Worm (Caenorhabditis elegans): ENCODE results near the gene C14A11.6.
A peak's percentile ranks its signal among the peaks of the same experiment; 100 is the strongest.

Gene C14A11.6

DNA sequence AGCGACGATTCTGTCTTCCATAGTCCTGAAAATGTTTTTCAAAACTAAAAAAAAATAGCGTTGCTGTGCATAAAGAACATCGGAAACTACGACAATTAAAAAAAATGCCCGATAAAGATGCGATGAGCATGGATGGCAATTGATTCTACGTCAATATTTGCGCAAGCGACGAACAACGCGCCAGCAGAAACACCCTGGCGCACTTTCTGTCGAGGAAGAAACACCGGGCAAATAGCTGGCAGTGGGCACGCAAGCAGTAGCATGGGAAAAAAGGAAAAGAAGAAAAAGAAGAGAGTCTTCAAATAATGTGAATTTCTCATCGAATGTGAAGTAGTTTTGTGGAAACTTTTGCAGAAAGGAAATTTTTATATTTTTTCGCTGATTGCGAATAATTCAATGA is 4.3 kb downstream of the C14A11.6 start, which contains the start of gene C14A11.9 (continued):
- TF ChIP-seq mcd-1 (GFP tag; IDR thresholded peaks at IDR 0.05) (peak; percentile 80), ekl-4 (GFP tag; IDR thresholded peaks at IDR 0.05) (no peak; the same call in 1 of the 2 replicates), let-607 (tag; optimal IDR thresholded peaks at IDR 0.05) (peak in 1 of 2 experiments; percentile 77), nfya-2 (GFP tag; IDR thresholded peaks at IDR 0.05) (no peak), F37B4.10 (GFP tag; IDR thresholded peaks at IDR 0.05) (no peak), nhr-27 (tag; optimal IDR thresholded peaks at IDR 0.05) (peak; percentile 2), nfya-1 (tag; optimal IDR thresholded peaks at IDR 0.05; ENCODE audit: borderline replicate concordance, insufficient read depth) (no peak), B0261.1 (tag; optimal IDR thresholded peaks at IDR 0.05) (peak; percentile 2), snpc-4 (GFP tag; optimal IDR thresholded peaks at IDR 0.05) (no peak), snpc-4 (tag; optimal IDR thresholded peaks at IDR 0.05) (peak in 3 of 4 experiments; percentile 45 to 67 (median 66)), unc-130 (GFP tag; optimal IDR thresholded peaks at IDR 0.05) (no peak), F33H1.4 (GFP tag; IDR thresholded peaks at IDR 0.05) (no peak; the same call in 1 of the 2 replicates), tbx-9 (tag; optimal IDR thresholded peaks at IDR 0.05; ENCODE audit: borderline replicate concordance) (no peak), nhr-90 (tag; optimal IDR thresholded peaks at IDR 0.05) (no peak), cebp-1 (GFP tag; IDR thresholded peaks at IDR 0.05) (no peak), cebp-1 (tag; optimal IDR thresholded peaks at IDR 0.05) (peak; percentile 90), B0019.2 (GFP tag; conservative IDR thresholded peaks at IDR 0.05) (no peak), hmg-1.2 (GFP tag; IDR thresholded peaks at IDR 0.05) (no peak; the same call in none of the 2 replicates), ztf-28 (GFP tag; IDR thresholded peaks at IDR 0.05) (no peak), aptf-2 (GFP tag; conservative IDR thresholded peaks at IDR 0.05) (no peak), dox-1 (GFP tag; IDR thresholded peaks at IDR 0.05) (no peak; the same call in 1 of the 2 replicates), K11D2.4 (GFP tag; IDR thresholded peaks at IDR 0.05) (peak; percentile 94), hlh-12 (tag; optimal IDR thresholded peaks at IDR 0.05) (no peak), nhr-120 (GFP tag; IDR thresholded peaks at IDR 0.05) (no peak), zim-3 (tag; optimal IDR thresholded peaks at IDR 0.05) (no peak), B0336.3 (GFP tag; IDR thresholded peaks at IDR 0.05) (no peak; the same call in 1 of the 2 replicates), ztf-6 (GFP tag; IDR thresholded peaks at IDR 0.05) (no peak), ztf-18 (tag; optimal IDR thresholded peaks at IDR 0.05) (peak; percentile 99), bed-2 (GFP tag; IDR thresholded peaks at IDR 0.05) (no peak), hsf-1 (GFP tag; IDR thresholded peaks at IDR 0.05) (no peak), nhr-80 (tag; optimal IDR thresholded peaks at IDR 0.05) (peak; percentile 90), nhr-179 (tag; optimal IDR thresholded peaks at IDR 0.05) (no peak), Y53F4B.3 (GFP tag; IDR thresholded peaks at IDR 0.05) (no peak), B0035.1 (tag; optimal IDR thresholded peaks at IDR 0.05) (no peak), mxl-1 (tag; optimal IDR thresholded peaks at IDR 0.05) (no peak), snpc-3.4 (tag; optimal IDR thresholded peaks at IDR 0.05) (peak; percentile 12), somi-1 (GFP tag; optimal IDR thresholded peaks at IDR 0.05) (peak; percentile 79), ccch-3 (GFP tag; optimal IDR thresholded peaks at IDR 0.05) (no peak), rcor-1 (GFP tag; IDR thresholded peaks at IDR 0.05) (peak; percentile 63), hmg-20 (GFP tag; IDR thresholded peaks at IDR 0.05) (no peak), F57C9.4 (tag; optimal IDR thresholded peaks at IDR 0.05) (no peak), F22D6.2 (tag; optimal IDR thresholded peaks at IDR 0.05) (peak; percentile 69), ceh-27 (GFP tag; optimal IDR thresholded peaks at IDR 0.05) (peak; percentile 84), K12H6.12 (tag; optimal IDR thresholded peaks at IDR 0.05) (peak; percentile 74), ceh-79 (tag; optimal IDR thresholded peaks at IDR 0.05) (no peak), atf-7 (tag; optimal IDR thresholded peaks at IDR 0.05) (peak; percentile 81), hlh-26 (GFP tag; conservative IDR thresholded peaks at IDR 0.05) (no peak), efl-1 (GFP tag; optimal IDR thresholded peaks at IDR 0.05) (no peak), lin-26 (GFP tag; IDR thresholded peaks at IDR 0.05) (no peak)
